Worm (Caenorhabditis elegans): ENCODE results near the gene F36G9.7.

DNA sequence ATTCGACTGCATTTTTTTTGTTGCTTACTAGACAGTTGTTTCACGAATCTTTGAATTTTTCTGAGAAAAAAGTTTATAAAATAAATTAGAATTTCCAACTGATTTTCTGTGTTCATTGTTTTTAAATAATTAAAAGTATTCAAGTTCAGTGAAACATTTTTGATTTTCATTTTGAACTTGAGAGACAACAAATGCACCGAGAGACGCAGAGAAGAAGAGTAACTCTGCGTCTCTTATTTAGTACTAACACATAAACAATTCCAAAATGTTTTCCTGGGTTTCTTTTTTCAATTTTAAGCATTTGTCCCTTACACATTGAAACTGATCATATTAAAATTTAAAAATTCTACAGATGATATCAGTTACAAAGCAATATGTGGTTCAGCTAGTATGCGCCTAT lies 10.1 kb downstream of the F36G9.7 start:
- TF ChIP-seq elt-1 (tag; optimal IDR thresholded peaks at IDR 0.05) (no peak), ama-1 (optimal IDR thresholded peaks at IDR 0.05) (no peak), lin-39 (tag; optimal IDR thresholded peaks at IDR 0.05) (no peak)
